Fruit fly (Drosophila melanogaster) S2 (cell line): ENCODE measurements around the gene MBD-like.

Experiments used
- CG8478 ChIP-seq: fragments of >200 bp; optimal IDR thresholded peaks from 2 replicates; lab custom pipeline; 2018
- CTCF ChIP-seq, 2 experiments: fragments of >200 bp; optimal IDR thresholded peaks; 2 replicates each; lab custom pipeline; 2018

DNA sequence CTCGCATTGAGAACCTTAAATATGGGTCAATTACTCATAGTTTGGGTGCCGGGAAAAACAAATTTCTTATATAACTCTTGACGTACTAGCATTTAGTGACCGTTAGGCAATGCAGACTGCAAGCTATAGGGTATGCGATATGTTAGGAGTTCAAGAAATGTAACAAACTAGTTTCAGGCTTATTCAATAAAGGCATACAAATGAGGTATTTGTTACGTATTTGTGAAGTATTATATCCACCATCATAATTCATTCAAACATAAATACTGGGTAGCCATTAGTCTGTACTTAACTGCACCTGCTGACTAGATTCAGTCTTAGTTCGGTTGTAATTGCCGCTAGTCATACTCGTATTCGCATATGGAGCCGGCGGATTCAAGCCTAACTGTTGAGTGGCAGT, 48.6 kb downstream of the MBD-like start:
- TF ChIP-seq CTCF (optimal IDR thresholded peaks at IDR 0.05; lab: Kevin White, UChicago) (no peak), CG8478 (lab: Kevin White, UChicago) (no peak)
